Worm (Caenorhabditis elegans) whole organism, L4 larva: Measurements from ENCODE around the gene wago-10.

Experiments used
- F44E2.7 ChIP-seq: fragments of 200-800 bp; sonication (Bioruptor generic); IDR thresholded peaks from 2 replicates; pipeline ENCODE4 v2.1.2; 2022; ENCODE audit warnings: missing genetic modification characterization, missing compliant biosample characterization
- mdl-1 ChIP-seq, 2 experiments: fragments of 150-350 bp in 1 of 2; sonication (generic microtip) in 1 of 2; optimal IDR thresholded peaks; 2 replicates each; lab custom pipeline; 2014 to 2017; ENCODE audit warnings: missing biosample characterization in 2 of 2, missing genetic modification characterization in 2 of 2

ce11 chrV:312421-312820 lies 30.8 kb upstream of the wago-10 start, which contains the start of gene nhr-15:
- no peak for TF ChIP-seq mdl-1 (tag; optimal IDR thresholded peaks at IDR 0.05; lab: Kevin White, UChicago)
- no peak for TF ChIP-seq F44E2.7
